Worm (Caenorhabditis elegans) whole organism, L4 larva: ENCODE results near the gene F35G2.1.

Experiments
- aly-2 ChIP-seq: sonication (generic microtip); optimal IDR thresholded peaks from 2 replicates; lab custom pipeline; 2018; ENCODE audit warnings: missing biosample characterization, missing genetic modification characterization
- ceh-62 ChIP-seq: sonication (generic microtip); optimal IDR thresholded peaks from 2 replicates; lab custom pipeline; 2017; ENCODE audit warnings: missing biosample characterization, missing genetic modification characterization
- ctbp-1 ChIP-seq: fragments of 200-800 bp; sonication (Bioruptor generic); IDR thresholded peaks from 2 replicates; pipeline ENCODE4 v1.3.6; 2022; ENCODE audit warnings: missing genetic modification reagents, missing genetic modification characterization, missing compliant biosample characterization
- hif-1 ChIP-seq, 2 experiments: sonication (generic microtip); optimal IDR thresholded peaks; 2 replicates each; lab custom pipeline; 2016 to 2017; ENCODE audit warnings: missing compliant biosample characterization in 2 of 2, missing genetic modification characterization in 2 of 2, missing genetic modification reagents in 2 of 2, missing genotype in 2 of 2, mild to moderate bottlenecking in 1 of 2
- madf-5 ChIP-seq, 2 experiments: fragments of 200-800 bp; sonication (Bioruptor generic); IDR thresholded peaks; 2 replicates each; pipeline ENCODE4 v1.3.6; 2022; ENCODE audit warnings: missing compliant biosample characterization in 2 of 2, missing genetic modification characterization in 2 of 2
- nhr-11 ChIP-seq: fragments of 150-350 bp; optimal IDR thresholded peaks from 2 replicates; lab custom pipeline; 2014; ENCODE audit warnings: missing biosample characterization, missing genetic modification characterization
- nhr-77 ChIP-seq: fragments of 150-350 bp; optimal IDR thresholded peaks from 2 replicates; lab custom pipeline; 2014; ENCODE audit warnings: missing biosample characterization, missing genetic modification characterization
- unc-39 ChIP-seq: sonication (generic microtip); optimal IDR thresholded peaks from 2 replicates; lab custom pipeline; 2017; ENCODE audit warnings: missing biosample characterization, missing genetic modification characterization
- ztf-7 ChIP-seq: fragments of 150-350 bp; optimal IDR thresholded peaks from 2 replicates; lab custom pipeline; 2014; ENCODE audit warnings: missing biosample characterization, missing genetic modification characterization

DNA sequence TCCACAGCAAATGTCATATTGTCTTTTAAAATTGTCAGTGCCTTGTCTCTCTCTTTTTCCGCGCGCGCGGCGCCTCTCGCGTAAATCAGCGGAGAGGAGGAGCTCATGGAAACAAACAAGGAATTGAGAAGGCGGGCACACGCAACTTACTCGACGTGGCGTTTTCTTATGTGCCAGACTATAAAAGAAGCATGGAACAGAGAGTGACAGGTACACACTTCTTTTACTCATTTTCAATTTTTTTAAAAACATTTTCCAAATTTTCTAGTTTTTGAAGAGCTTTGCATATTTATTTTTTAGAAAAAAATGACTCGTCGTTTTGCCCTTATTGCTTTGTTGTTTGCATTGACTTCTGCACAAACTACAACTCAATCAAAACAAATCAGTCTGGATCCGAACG lies 35.1 kb upstream of the F35G2.1 start, which contains the start of gene F20B10.3:
- TF ChIP-seq ceh-62, result no peak
- TF ChIP-seq nhr-11 (tag; lab: Kevin White, UChicago), result no peak
- TF ChIP-seq hif-1 (tag; optimal IDR thresholded peaks at IDR 0.05; lab: Kevin White, UChicago), result no peak
- no peak for TF ChIP-seq aly-2 (tag; lab: Kevin White, UChicago)
- no peak for TF ChIP-seq nhr-77 (tag; lab: Kevin White, UChicago)
- no peak for TF ChIP-seq ztf-7 (tag; lab: Kevin White, UChicago)
- TF ChIP-seq unc-39, result no peak
- TF ChIP-seq ctbp-1 (GFP tag; lab: Robert Waterston, UW), result no peak
- no peak for TF ChIP-seq madf-5 (GFP tag; IDR thresholded peaks at IDR 0.05; lab: Robert Waterston, UW)
